Fruit fly (Drosophila melanogaster) whole organism, prepupa: ENCODE measurements around the gene Polr3A.

Experiments used
- CG16779 ChIP-seq: fragments of 200-800 bp; sonication (Bioruptor generic); optimal IDR thresholded peaks from 3 replicates; lab custom pipeline; 2017; ENCODE audit warnings: missing biosample characterization, mild to moderate bottlenecking, missing genetic modification characterization
- CG31627 ChIP-seq: fragments of 200-800 bp; sonication (Bioruptor generic); optimal IDR thresholded peaks from 3 replicates; lab custom pipeline; 2016; ENCODE audit warnings: missing biosample characterization, missing genetic modification characterization
- CG34406 ChIP-seq: fragments of 200-800 bp; sonication (Bioruptor generic); optimal IDR thresholded peaks from 3 replicates; lab custom pipeline; 2016; ENCODE audit warnings: missing biosample characterization, missing genetic modification characterization
- Eip93F ChIP-seq: fragments of 200-800 bp; sonication (Bioruptor generic); optimal IDR thresholded peaks from 2 replicates; lab custom pipeline; 2016; ENCODE audit warnings: missing biosample characterization, mild to moderate bottlenecking, missing genetic modification characterization
- Gug ChIP-seq: fragments of 200-800 bp; sonication (Bioruptor generic); IDR thresholded peaks from 2 replicates; pipeline ENCODE4 v1.3.6; 2022; ENCODE audit warnings: missing biosample characterization, missing genetic modification characterization
- Hr4 ChIP-seq: fragments of 200-800 bp; sonication (Bioruptor generic); optimal IDR thresholded peaks from 3 replicates; lab custom pipeline; 2016; ENCODE audit warnings: missing biosample characterization, missing genetic modification characterization
- Lpt ChIP-seq: fragments of 200-800 bp; sonication (Bioruptor generic); optimal IDR thresholded peaks from 3 replicates; lab custom pipeline; 2016; ENCODE audit warnings: missing biosample characterization, missing genetic modification characterization
- Sox15 ChIP-seq: fragments of 200-800 bp; sonication (Bioruptor generic); optimal IDR thresholded peaks from 3 replicates; lab custom pipeline; 2016; ENCODE audit warnings: missing biosample characterization, missing genetic modification characterization
- acj6 ChIP-seq: fragments of 200-800 bp; sonication (Bioruptor generic); optimal IDR thresholded peaks from 3 replicates; lab custom pipeline; 2016; ENCODE audit warnings: missing biosample characterization, missing genetic modification characterization
- eg ChIP-seq: fragments of 200-800 bp; sonication (Bioruptor generic); IDR thresholded peaks from 3 replicates; pipeline ENCODE4 v1.3.6; 2022; ENCODE audit warnings: missing biosample characterization, missing genetic modification characterization
- esn ChIP-seq: fragments of 200-800 bp; sonication (Bioruptor generic); optimal IDR thresholded peaks from 2 replicates; lab custom pipeline; 2016; ENCODE audit warnings: missing biosample characterization, mild to moderate bottlenecking, missing genetic modification characterization, moderate library complexity

dm6 chrX:15805523-15805922 lies 42.8 kb downstream of the Polr3A start:
- no peak for TF ChIP-seq Gug (GFP tag; lab: Robert Waterston, UW)
- no peak for TF ChIP-seq Sox15 (GFP tag; lab: Kevin White, UChicago)
- no peak for TF ChIP-seq esn
- no peak for TF ChIP-seq acj6 (GFP tag; lab: Kevin White, UChicago)
- TF ChIP-seq CG16779: no peak
- no peak for TF ChIP-seq eg (GFP tag; lab: Robert Waterston, UW)
- no peak for TF ChIP-seq CG34406 (GFP tag; lab: Kevin White, UChicago)
- TF ChIP-seq Eip93F: no peak
- TF ChIP-seq Lpt (GFP tag; lab: Kevin White, UChicago): no peak
- no peak for TF ChIP-seq CG31627 (GFP tag; lab: Kevin White, UChicago)
- no peak for TF ChIP-seq Hr4 (GFP tag; lab: Kevin White, UChicago)
